Worm (Caenorhabditis elegans) whole organism, L4 larva: ENCODE data around the gene Y41G9A.17.

Source experiments
- F10B5.3 ChIP-seq: sonication (generic microtip); optimal IDR thresholded peaks from 2 replicates; lab custom pipeline; 2016; ENCODE audit warnings: mild to moderate bottlenecking, missing genetic modification characterization, missing compliant biosample characterization
- F26F4.8 ChIP-seq: fragments of 200-800 bp; sonication (Bioruptor generic); conservative IDR thresholded peaks from 2 replicates; pipeline ENCODE4 v1.3.6; 2022; ENCODE audit warnings: missing genetic modification characterization, missing compliant biosample characterization
- F37D6.2 ChIP-seq: sonication (generic microtip); optimal IDR thresholded peaks from 2 replicates; lab custom pipeline; 2016; ENCODE audit warnings: mild to moderate bottlenecking, missing genetic modification characterization, missing compliant biosample characterization
- F49E8.2 ChIP-seq: sonication (generic microtip); optimal IDR thresholded peaks from 2 replicates; lab custom pipeline; 2016; ENCODE audit warnings: missing compliant biosample characterization, mild to moderate bottlenecking, missing genetic modification characterization, borderline replicate concordance
- Y75B8A.6 ChIP-seq: fragments of 200-800 bp; sonication (Bioruptor generic); IDR thresholded peaks from 2 replicates; pipeline ENCODE4 v1.3.6; 2022; ENCODE audit warnings: missing genetic modification reagents, missing genetic modification characterization, missing compliant biosample characterization
- aha-1 ChIP-seq: fragments of 150-350 bp; peaks from one replicate; lab custom pipeline; 2014; ENCODE audit warnings: missing biosample characterization, missing genetic modification characterization
- aly-2 ChIP-seq: sonication (generic microtip); optimal IDR thresholded peaks from 2 replicates; lab custom pipeline; 2018; ENCODE audit warnings: missing biosample characterization, missing genetic modification characterization
- ama-1 ChIP-seq: fragments of 150-350 bp; optimal IDR thresholded peaks from 2 replicates; lab custom pipeline; 2014; ENCODE audit warnings: inconsistent platforms, mixed read lengths
- arid-1 ChIP-seq: fragments of 200-800 bp; sonication (Bioruptor generic); conservative IDR thresholded peaks from 2 replicates; pipeline ENCODE4 v1.3.6; 2022; ENCODE audit warnings: missing genetic modification reagents, missing genetic modification characterization, missing compliant biosample characterization
- attf-4 ChIP-seq: sonication (generic microtip); optimal IDR thresholded peaks from 3 replicates; lab custom pipeline; 2017; ENCODE audit warnings: missing biosample characterization, missing genetic modification characterization
- ceh-20 ChIP-seq: fragments of 200-800 bp; sonication (Bioruptor generic); IDR thresholded peaks from 2 replicates; pipeline ENCODE4 v1.3.6; 2022; ENCODE audit warnings: missing genetic modification reagents, missing genetic modification characterization, missing compliant biosample characterization
- ceh-32 ChIP-seq: sonication (generic microtip); optimal IDR thresholded peaks from 2 replicates; lab custom pipeline; 2016; ENCODE audit warnings: mild to moderate bottlenecking, missing genetic modification characterization, missing compliant biosample characterization; ENCODE audit not compliant: poor library complexity
- cey-2 ChIP-seq: sonication (generic microtip); optimal IDR thresholded peaks from 3 replicates; lab custom pipeline; 2017; ENCODE audit warnings: missing genetic modification characterization, mild to moderate bottlenecking, missing compliant biosample characterization, antibody characterized with exemption, borderline replicate concordance; ENCODE audit not compliant: insufficient read depth
- ctbp-1 ChIP-seq: fragments of 200-800 bp; sonication (Bioruptor generic); IDR thresholded peaks from 2 replicates; pipeline ENCODE4 v1.3.6; 2022; ENCODE audit warnings: missing genetic modification reagents, missing genetic modification characterization, missing compliant biosample characterization
- daf-12 ChIP-seq: fragments of 150-350 bp; optimal IDR thresholded peaks from 2 replicates; lab custom pipeline; 2014; ENCODE audit warnings: missing biosample characterization, missing genetic modification reagents, missing genetic modification characterization
- dmd-6 ChIP-seq: fragments of 200-800 bp; sonication (Bioruptor generic); IDR thresholded peaks from 2 replicates; pipeline ENCODE4 v1.3.6; 2022; ENCODE audit warnings: missing genetic modification reagents, missing genetic modification characterization, missing compliant biosample characterization
- dmd-8 ChIP-seq: fragments of 200-800 bp; sonication (Bioruptor generic); IDR thresholded peaks from 2 replicates; pipeline ENCODE4 v1.3.6; 2022; ENCODE audit warnings: missing genetic modification characterization, missing compliant biosample characterization
- dmd-9 ChIP-seq: fragments of 200-800 bp; sonication (Bioruptor generic); IDR thresholded peaks from 2 replicates; pipeline ENCODE4 v1.3.6; 2022; ENCODE audit warnings: missing genetic modification reagents, missing genetic modification characterization, missing compliant biosample characterization
- dpl-1 ChIP-seq: fragments of 150-350 bp; optimal IDR thresholded peaks from 2 replicates; lab custom pipeline; 2014; ENCODE audit warnings: missing biosample characterization, missing genetic modification reagents, missing genetic modification characterization
- dve-1 ChIP-seq: sonication (generic microtip); optimal IDR thresholded peaks from 2 replicates; lab custom pipeline; 2017; ENCODE audit warnings: antibody characterized with exemption, mild to moderate bottlenecking, missing genetic modification characterization, missing compliant biosample characterization; ENCODE audit not compliant: insufficient read depth
- egl-27 ChIP-seq: sonication (generic microtip); optimal IDR thresholded peaks from 3 replicates; lab custom pipeline; 2017; ENCODE audit warnings: missing biosample characterization, missing genetic modification reagents, missing genetic modification characterization
- egl-43 ChIP-seq: fragments of 200-800 bp; sonication (Bioruptor generic); IDR thresholded peaks from 2 replicates; pipeline ENCODE4 v1.3.6; 2022; ENCODE audit warnings: missing genetic modification reagents, missing genetic modification characterization, missing compliant biosample characterization
- fkh-10 ChIP-seq: fragments of 150-350 bp; optimal IDR thresholded peaks from 2 replicates; lab custom pipeline; 2014; ENCODE audit warnings: missing biosample characterization, missing genetic modification reagents, missing genetic modification characterization
- hif-1 ChIP-seq, 2 experiments: sonication (generic microtip); optimal IDR thresholded peaks; 2 replicates each; lab custom pipeline; 2016 to 2017; ENCODE audit warnings: missing compliant biosample characterization in 2 of 2, missing genetic modification characterization in 2 of 2, missing genetic modification reagents in 2 of 2, missing genotype in 2 of 2, mild to moderate bottlenecking in 1 of 2
- hlh-30 ChIP-seq: sonication (generic microtip); optimal IDR thresholded peaks from 2 replicates; lab custom pipeline; 2017; ENCODE audit warnings: antibody characterized with exemption, mild to moderate bottlenecking, missing genetic modification characterization, missing compliant biosample characterization; ENCODE audit not compliant: insufficient read depth
- jun-1 ChIP-seq: fragments of 150-350 bp; optimal IDR thresholded peaks from 2 replicates; lab custom pipeline; 2014; ENCODE audit warnings: missing biosample characterization, missing genetic modification reagents, missing genetic modification characterization
- lim-7 ChIP-seq: fragments of 200-800 bp; sonication (Bioruptor generic); IDR thresholded peaks from 2 replicates; pipeline ENCODE4 v1.3.6; 2022; ENCODE audit warnings: missing genetic modification characterization, missing compliant biosample characterization
- lin-13 ChIP-seq: fragments of 150-350 bp; optimal IDR thresholded peaks from 2 replicates; lab custom pipeline; 2014; ENCODE audit warnings: missing biosample characterization, missing genetic modification reagents, missing genetic modification characterization
- lir-3 ChIP-seq: sonication (generic microtip); optimal IDR thresholded peaks from 2 replicates; lab custom pipeline; 2016; ENCODE audit warnings: mild to moderate bottlenecking, missing genetic modification characterization, missing compliant biosample characterization
- mdl-1 ChIP-seq, 2 experiments: fragments of 150-350 bp in 1 of 2; sonication (generic microtip) in 1 of 2; optimal IDR thresholded peaks; 2 replicates each; lab custom pipeline; 2014 to 2017; ENCODE audit warnings: missing biosample characterization in 2 of 2, missing genetic modification characterization in 2 of 2
- mep-1 ChIP-seq: fragments of 150-350 bp; sonication (generic microtip); optimal IDR thresholded peaks from 3 replicates; lab custom pipeline; 2014; ENCODE audit warnings: missing biosample characterization, missing genetic modification characterization
- mes-2 ChIP-seq: sonication (generic microtip); optimal IDR thresholded peaks from 2 replicates; lab custom pipeline; 2016; ENCODE audit warnings: missing genotype, mild to moderate bottlenecking, missing genetic modification characterization, missing compliant biosample characterization; ENCODE audit not compliant: poor library complexity, severe bottlenecking
- mxl-2 ChIP-seq: fragments of 200-800 bp; sonication (Bioruptor generic); conservative IDR thresholded peaks from 2 replicates; pipeline ENCODE4 v1.3.6; 2022; ENCODE audit warnings: missing genetic modification reagents, missing genetic modification characterization, missing compliant biosample characterization
- nhr-102 ChIP-seq: sonication (generic microtip); optimal IDR thresholded peaks from 2 replicates; lab custom pipeline; 2016; ENCODE audit warnings: mild to moderate bottlenecking, missing genetic modification characterization, moderate library complexity, missing compliant biosample characterization
- nhr-237 ChIP-seq: sonication (generic microtip); optimal IDR thresholded peaks from 2 replicates; lab custom pipeline; 2017; ENCODE audit warnings: missing biosample characterization, missing genetic modification characterization
- nhr-25 ChIP-seq: sonication (generic microtip); optimal IDR thresholded peaks from 2 replicates; lab custom pipeline; 2017; ENCODE audit warnings: missing genetic modification characterization, mild to moderate bottlenecking, missing compliant biosample characterization, antibody characterized with exemption, moderate library complexity, borderline replicate concordance; ENCODE audit not compliant: insufficient read depth
- nhr-28 ChIP-seq: fragments of 150-350 bp; optimal IDR thresholded peaks from 2 replicates; lab custom pipeline; 2014; ENCODE audit warnings: missing biosample characterization, missing genetic modification characterization
- nhr-48 ChIP-seq: sonication (generic microtip); optimal IDR thresholded peaks from 2 replicates; lab custom pipeline; 2016; ENCODE audit warnings: mild to moderate bottlenecking, missing genetic modification characterization, missing compliant biosample characterization
- rbr-2 ChIP-seq: sonication (generic microtip); optimal IDR thresholded peaks from 2 replicates; lab custom pipeline; 2016; ENCODE audit warnings: missing genotype, missing genetic modification characterization, missing compliant biosample characterization
- saeg-2 ChIP-seq: fragments of 200-800 bp; sonication (Bioruptor generic); IDR thresholded peaks from 2 replicates; pipeline ENCODE4 v1.3.6; 2022; ENCODE audit warnings: missing genetic modification reagents, missing genetic modification characterization, missing compliant biosample characterization
- set-16 ChIP-seq: fragments of 200-800 bp; sonication (Bioruptor generic); IDR thresholded peaks from 2 replicates; pipeline ENCODE4 v1.3.6; 2022; ENCODE audit warnings: missing genetic modification reagents, missing genetic modification characterization, missing compliant biosample characterization
- snpc-1.2 ChIP-seq: fragments of 200-800 bp; sonication (Bioruptor generic); IDR thresholded peaks from 2 replicates; pipeline ENCODE4 v1.3.6; 2022; ENCODE audit warnings: missing genetic modification reagents, missing genetic modification characterization, missing compliant biosample characterization
- snpc-4 ChIP-seq: fragments of 150-350 bp; optimal IDR thresholded peaks from 2 replicates; lab custom pipeline; 2014; ENCODE audit warnings: missing biosample characterization, missing genetic modification characterization
- spr-3 ChIP-seq: fragments of 200-800 bp; sonication (Bioruptor generic); optimal IDR thresholded peaks from 2 replicates; lab custom pipeline; 2018; ENCODE audit warnings: mild to moderate bottlenecking, missing genetic modification characterization, missing compliant biosample characterization
- unc-130 ChIP-seq: sonication (generic microtip); optimal IDR thresholded peaks from 2 replicates; lab custom pipeline; 2016; ENCODE audit warnings: missing genetic modification reagents, missing genetic modification characterization, missing compliant biosample characterization
- unc-39 ChIP-seq: sonication (generic microtip); optimal IDR thresholded peaks from 2 replicates; lab custom pipeline; 2017; ENCODE audit warnings: missing biosample characterization, missing genetic modification characterization
- unc-62 ChIP-seq, 3 experiments: fragments of 150-350 bp in 1 of 3; sonication (generic microtip); optimal IDR thresholded peaks in 2 of 3; peaks in 1 of 3; 1 replicate in 1 of 3; 2 replicates in 2 of 3; lab custom pipeline; 2014 to 2017; ENCODE audit warnings: missing biosample characterization in 3 of 3, missing genetic modification characterization in 3 of 3, missing genetic modification reagents in 3 of 3, missing genotype in 1 of 3
- zfp-2 ChIP-seq: sonication (generic microtip); optimal IDR thresholded peaks from 2 replicates; lab custom pipeline; 2016; ENCODE audit warnings: mild to moderate bottlenecking, missing genetic modification characterization, missing compliant biosample characterization
- zip-2 ChIP-seq: fragments of 150-350 bp; optimal IDR thresholded peaks from 2 replicates; lab custom pipeline; 2014; ENCODE audit warnings: missing biosample characterization, missing genetic modification characterization
- ztf-7 ChIP-seq: fragments of 150-350 bp; optimal IDR thresholded peaks from 2 replicates; lab custom pipeline; 2014; ENCODE audit warnings: missing biosample characterization, missing genetic modification characterization

Gene Y41G9A.17

DNA sequence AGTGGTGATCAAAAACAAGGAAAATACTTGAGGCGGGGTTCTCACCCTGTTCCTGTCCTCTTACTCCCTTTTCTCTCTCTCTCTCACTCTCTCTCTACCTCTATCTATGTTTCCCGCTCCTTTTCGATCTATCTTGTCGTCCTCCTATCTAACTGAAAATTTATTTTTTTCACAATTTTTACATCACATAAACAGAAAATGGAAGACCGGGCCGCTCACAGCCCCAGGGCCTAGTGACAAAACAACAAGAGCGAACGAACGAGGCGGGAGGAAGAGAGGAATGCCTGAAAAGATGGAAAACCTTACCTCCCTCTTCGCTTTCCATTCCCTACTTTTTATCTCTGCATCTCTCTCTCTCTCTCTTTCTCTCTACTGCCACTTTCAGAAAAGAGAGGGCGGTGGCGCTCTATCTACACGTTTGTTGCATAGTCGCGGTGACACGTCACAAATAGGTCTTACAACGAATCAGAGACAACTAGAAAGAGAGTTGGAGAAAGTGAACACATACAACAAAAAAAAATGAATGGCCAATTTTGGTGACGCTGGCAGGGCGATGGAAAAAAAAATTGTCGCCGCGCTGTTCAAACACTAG lies 28.7 kb downstream of the Y41G9A.17 start (continued):
- TF ChIP-seq mep-1 (tag; lab: Kevin White, UChicago), result peak; percentile 44
- no peak for TF ChIP-seq unc-39 (tag; lab: Kevin White, UChicago)
- no peak for TF ChIP-seq aly-2
- TF ChIP-seq zip-2 (tag; lab: Kevin White, UChicago), result no peak
- no peak for TF ChIP-seq lin-13
- no peak for TF ChIP-seq hif-1 (tag; optimal IDR thresholded peaks at IDR 0.05; lab: Kevin White, UChicago)
- TF ChIP-seq saeg-2, result no peak
- no peak for TF ChIP-seq snpc-1.2 (GFP tag; lab: Robert Waterston, UW)
- TF ChIP-seq dmd-9, result no peak
- TF ChIP-seq dpl-1 (GFP tag; lab: Kevin White, UChicago), result no peak
- no peak for TF ChIP-seq egl-27 (tag; lab: Kevin White, UChicago)
- TF ChIP-seq F37D6.2 (tag; lab: Kevin White, UChicago), result no peak
- TF ChIP-seq ztf-7 (tag; lab: Kevin White, UChicago), result no peak
- TF ChIP-seq nhr-102 (tag; lab: Kevin White, UChicago), result no peak
- TF ChIP-seq aha-1 (tag; lab: Kevin White, UChicago), result peak; percentile 64
- peak; percentile 55 for TF ChIP-seq dve-1
- no peak for TF ChIP-seq snpc-4 (tag; lab: Kevin White, UChicago)
- TF ChIP-seq F10B5.3 (tag; lab: Kevin White, UChicago), result no peak
- no peak for TF ChIP-seq nhr-48
- TF ChIP-seq jun-1 (tag; lab: Kevin White, UChicago), result peak; percentile 2
- TF ChIP-seq arid-1, result no peak
- TF ChIP-seq F49E8.2 (tag; lab: Kevin White, UChicago), result no peak
- TF ChIP-seq daf-12 (tag; lab: Kevin White, UChicago), result no peak
- no peak for TF ChIP-seq F26F4.8 (GFP tag; lab: Robert Waterston, UW)
- no peak for TF ChIP-seq mes-2
- TF ChIP-seq egl-43, result no peak
- 0 out of 2 replicates have a peak, but pooled peaks have one; percentile 14 for TF ChIP-seq ctbp-1 (GFP tag; lab: Robert Waterston, UW)
- TF ChIP-seq fkh-10 (GFP tag; lab: Kevin White, UChicago), result no peak
- TF ChIP-seq nhr-237 (tag; lab: Kevin White, UChicago), result no peak
- no peak for TF ChIP-seq mxl-2 (GFP tag; lab: Robert Waterston, UW)
- no peak for TF ChIP-seq ceh-20
- TF ChIP-seq ama-1, result peak; percentile 1
- TF ChIP-seq cey-2 (tag; lab: Kevin White, UChicago), result no peak
- no peak for TF ChIP-seq lim-7 (GFP tag; lab: Robert Waterston, UW)
- TF ChIP-seq zfp-2, result no peak
- no peak for TF ChIP-seq lir-3
- TF ChIP-seq nhr-25 (tag; lab: Kevin White, UChicago), result no peak
- no peak for TF ChIP-seq spr-3 (GFP tag; lab: Kevin White, UChicago)
- TF ChIP-seq nhr-28, result no peak
- no peak for TF ChIP-seq Y75B8A.6
- no peak for TF ChIP-seq set-16
- TF ChIP-seq rbr-2 (tag; lab: Kevin White, UChicago), result no peak
- no peak for TF ChIP-seq dmd-8 (GFP tag; lab: Robert Waterston, UW)
- TF ChIP-seq mdl-1 (tag; optimal IDR thresholded peaks at IDR 0.05; lab: Kevin White, UChicago), result no peak
- no peak for TF ChIP-seq unc-130 (GFP tag; lab: Kevin White, UChicago)
- no peak for TF ChIP-seq ceh-32 (tag; lab: Kevin White, UChicago)
- no peak for TF ChIP-seq attf-4
- TF ChIP-seq dmd-6, result no peak
- peak in 1 of 2 experiments; percentile 29 for TF ChIP-seq unc-62 (GFP tag; optimal IDR thresholded peaks at IDR 0.05 in 1 of 2; lab: Kevin White, UChicago)
- TF ChIP-seq unc-62 (tag; optimal IDR thresholded peaks at IDR 0.05; lab: Kevin White, UChicago), result no peak
- TF ChIP-seq hlh-30 (tag; lab: Kevin White, UChicago), result no peak
